Fruit fly (Drosophila melanogaster): ENCODE results near the gene CG45122.

CG45122 gene

dm6 chr3R:13091666-13092065, 47.7 kb downstream of the CG45122 start (continued):
- TF ChIP-seq vri (GFP tag; optimal IDR thresholded peaks at IDR 0.05) (no peak), OdsH (GFP tag; optimal IDR thresholded peaks at IDR 0.05) (peak; percentile 8), Ets21C (GFP tag; optimal IDR thresholded peaks at IDR 0.05) (no peak), CG10631 (GFP tag; optimal IDR thresholded peaks at IDR 0.05) (peak; percentile 20), Eip78C (GFP tag) (peak; percentile 74), CG4318 (GFP tag; optimal IDR thresholded peaks at IDR 0.05) (no peak), ss (GFP tag; optimal IDR thresholded peaks at IDR 0.05) (peak in 1 of 2 experiments; percentile 28), achi (GFP tag; optimal IDR thresholded peaks at IDR 0.05) (no peak), Blimp-1 (GFP tag; optimal IDR thresholded peaks at IDR 0.05) (no peak), dsx (GFP tag; optimal IDR thresholded peaks at IDR 0.05; ENCODE audit: poor library complexity, severe bottlenecking) (peak; percentile 24), Ets96B (tag; optimal IDR thresholded peaks at IDR 0.05) (peak; percentile 45), Eip93F (GFP tag; optimal IDR thresholded peaks at IDR 0.05) (no peak), Lpt (GFP tag; optimal IDR thresholded peaks at IDR 0.05) (no peak), salr (GFP tag; optimal IDR thresholded peaks at IDR 0.05) (no peak), acj6 (GFP tag; optimal IDR thresholded peaks at IDR 0.05) (peak; percentile 2), Sox102F (GFP tag; optimal IDR thresholded peaks at IDR 0.05) (no peak), Eip75B (GFP tag; optimal IDR thresholded peaks at IDR 0.05) (no peak), CG8119 (GFP tag; IDR thresholded peaks at IDR 0.05) (0 out of 3 replicates have a peak, but pooled peaks have one; percentile 29)
